Fruit fly (Drosophila melanogaster) whole organism, embryonic: ENCODE data around the gene Rsbp15.

Experiments
- Bdp1 ChIP-seq: fragments of 200-800 bp; sonication (Bioruptor generic); optimal IDR thresholded peaks from 3 replicates; lab custom pipeline; 2016; ENCODE audit warnings: missing biosample characterization, missing genetic modification characterization
- CG10147 ChIP-seq: fragments of 200-800 bp; sonication (Bioruptor generic); optimal IDR thresholded peaks from 2 replicates; lab custom pipeline; 2019; ENCODE audit warnings: missing biosample characterization, mild to moderate bottlenecking, missing genetic modification characterization, moderate library complexity
- CG11093 ChIP-seq: fragments of 200-800 bp; sonication (Bioruptor generic); IDR thresholded peaks from 3 replicates; pipeline ENCODE4 v1.3.6; 2022; ENCODE audit warnings: missing biosample characterization, missing genetic modification characterization
- CG11247 ChIP-seq: fragments of 200-800 bp; sonication (Bioruptor generic); IDR thresholded peaks from 2 replicates; pipeline ENCODE4 v1.3.6; 2022; ENCODE audit warnings: missing biosample characterization, missing genetic modification characterization
- CG11695 ChIP-seq: fragments of 200-800 bp; sonication (Bioruptor generic); IDR thresholded peaks from 3 replicates; pipeline ENCODE4 v1.3.6; 2022; ENCODE audit warnings: missing biosample characterization, missing genetic modification characterization
- CG12104 ChIP-seq: fragments of 200-800 bp; sonication (Bioruptor generic); optimal IDR thresholded peaks from 3 replicates; lab custom pipeline; 2016; ENCODE audit warnings: missing biosample characterization, missing genetic modification characterization
- CG14710 ChIP-seq: fragments of 200-800 bp; sonication (Bioruptor generic); optimal IDR thresholded peaks from 3 replicates; lab custom pipeline; 2019; ENCODE audit warnings: missing biosample characterization, mild to moderate bottlenecking, missing genetic modification characterization, moderate library complexity
- CG14965 ChIP-seq: fragments of 200-800 bp; sonication (Bioruptor generic); optimal IDR thresholded peaks from 2 replicates; lab custom pipeline; 2016; ENCODE audit warnings: missing biosample characterization, missing genetic modification characterization, borderline replicate concordance
- CG15696 ChIP-seq: fragments of 200-800 bp; sonication (Bioruptor generic); optimal IDR thresholded peaks from 2 replicates; lab custom pipeline; 2019; ENCODE audit warnings: missing biosample characterization, mild to moderate bottlenecking, missing genetic modification characterization, moderate library complexity
- CG17829 ChIP-seq: fragments of 200-800 bp; optimal IDR thresholded peaks from 2 replicates; lab custom pipeline; 2019; ENCODE audit warnings: missing biosample characterization, mild to moderate bottlenecking, missing genetic modification characterization, moderate library complexity
- CG18476 ChIP-seq: fragments of 200-800 bp; sonication (Bioruptor generic); optimal IDR thresholded peaks from 2 replicates; lab custom pipeline; 2016; ENCODE audit warnings: missing biosample characterization, mild to moderate bottlenecking, missing genetic modification characterization
- CG2116 ChIP-seq: fragments of 200-800 bp; sonication (Bioruptor generic); optimal IDR thresholded peaks from 3 replicates; lab custom pipeline; 2018; ENCODE audit warnings: missing biosample characterization, mild to moderate bottlenecking, missing genetic modification characterization
- CG2678 ChIP-seq: fragments of 200-800 bp; sonication (Bioruptor generic); optimal IDR thresholded peaks from 3 replicates; lab custom pipeline; 2019; ENCODE audit warnings: missing biosample characterization, mild to moderate bottlenecking, missing genetic modification characterization, moderate library complexity
- CG3407 ChIP-seq: fragments of 200-800 bp; sonication (Bioruptor generic); optimal IDR thresholded peaks from 2 replicates; lab custom pipeline; 2018; ENCODE audit warnings: missing biosample characterization, mild to moderate bottlenecking, missing genetic modification characterization
- CG3995 ChIP-seq: fragments of 200-800 bp; sonication (Bioruptor generic); optimal IDR thresholded peaks from 3 replicates; lab custom pipeline; 2016; ENCODE audit warnings: missing biosample characterization, missing genetic modification characterization
- CG43689 ChIP-seq: fragments of 200-800 bp; sonication (Bioruptor generic); IDR thresholded peaks from 2 replicates; pipeline ENCODE4 v1.3.6; 2022; ENCODE audit warnings: missing biosample characterization, missing genetic modification characterization
- CG4707 ChIP-seq: fragments of 200-800 bp; sonication (Bioruptor generic); optimal IDR thresholded peaks from 2 replicates; lab custom pipeline; 2018; ENCODE audit warnings: missing biosample characterization, mild to moderate bottlenecking, missing genetic modification characterization, moderate library complexity
- CG4820 ChIP-seq: fragments of 200-800 bp; sonication (Bioruptor generic); optimal IDR thresholded peaks from 3 replicates; lab custom pipeline; 2016; ENCODE audit warnings: missing biosample characterization, missing genetic modification characterization
- CG4854 ChIP-seq: fragments of 200-800 bp; sonication (Bioruptor generic); optimal IDR thresholded peaks from 2 replicates; lab custom pipeline; 2016; ENCODE audit warnings: missing biosample characterization, missing genetic modification characterization, inconsistent platforms
- CG6272 ChIP-seq: fragments of 200-800 bp; sonication (Bioruptor generic); IDR thresholded peaks from 2 replicates; pipeline ENCODE4 v1.3.6; 2022; ENCODE audit warnings: missing biosample characterization, missing genetic modification characterization
- Dbx ChIP-seq: fragments of 200-800 bp; sonication (Bioruptor generic); IDR thresholded peaks from 3 replicates; pipeline ENCODE4 v1.3.6; 2022; ENCODE audit warnings: missing biosample characterization, missing genetic modification characterization
- Dref ChIP-seq: fragments of 200-800 bp; sonication (Bioruptor generic); IDR thresholded peaks from 2 replicates; pipeline ENCODE4 v1.3.6; 2022; ENCODE audit warnings: missing biosample characterization, missing genetic modification characterization
- Hr39 ChIP-seq: fragments of >200 bp; optimal IDR thresholded peaks from 2 replicates; lab custom pipeline; 2017
- Myb ChIP-seq: fragments of 200-800 bp; sonication (Bioruptor generic); optimal IDR thresholded peaks from 2 replicates; lab custom pipeline; 2016; ENCODE audit warnings: missing biosample characterization, missing genetic modification characterization
- NC2α ChIP-seq: fragments of 200-800 bp; sonication (Bioruptor generic); optimal IDR thresholded peaks from 2 replicates; lab custom pipeline; 2016; ENCODE audit warnings: missing biosample characterization, missing genetic modification characterization
- Opbp ChIP-seq: fragments of 200-800 bp; sonication (Bioruptor generic); IDR thresholded peaks from 3 replicates; pipeline ENCODE4 v1.3.6; 2022; ENCODE audit warnings: missing biosample characterization, missing genetic modification characterization; ENCODE audit not compliant: partially characterized antibody
- Rfx ChIP-seq: fragments of 200-800 bp; sonication (Bioruptor generic); IDR thresholded peaks from 2 replicates; pipeline ENCODE4 v1.3.6; 2022; ENCODE audit warnings: missing biosample characterization, missing genetic modification characterization
- Sry-β ChIP-seq: fragments of 200-800 bp; sonication (Bioruptor generic); optimal IDR thresholded peaks from 2 replicates; lab custom pipeline; 2018; ENCODE audit warnings: missing biosample characterization, mild to moderate bottlenecking, missing genetic modification characterization, moderate library complexity
- Sry-δ ChIP-seq: fragments of 200-800 bp; sonication (Bioruptor generic); optimal IDR thresholded peaks from 2 replicates; lab custom pipeline; 2016; ENCODE audit warnings: missing biosample characterization, missing genetic modification characterization
- ac ChIP-seq: fragments of 200-800 bp; sonication (Bioruptor generic); optimal IDR thresholded peaks from 3 replicates; lab custom pipeline; 2017; ENCODE audit warnings: missing biosample characterization, mild to moderate bottlenecking, missing genetic modification characterization
- ash1 ChIP-seq: fragments of 200-800 bp; sonication (Bioruptor generic); optimal IDR thresholded peaks from 2 replicates; lab custom pipeline; 2018; ENCODE audit warnings: missing biosample characterization, mild to moderate bottlenecking, missing genetic modification characterization
- bab2 ChIP-seq: fragments of 200-800 bp; sonication (Bioruptor generic); optimal IDR thresholded peaks from 2 replicates; lab custom pipeline; 2016; ENCODE audit warnings: missing biosample characterization, missing genetic modification characterization
- bigmax ChIP-seq: fragments of 200-800 bp; sonication (Bioruptor generic); optimal IDR thresholded peaks from 2 replicates; lab custom pipeline; 2018; ENCODE audit warnings: missing biosample characterization, mild to moderate bottlenecking, missing genetic modification characterization
- ci ChIP-seq: fragments of 200-800 bp; sonication (Bioruptor generic); IDR thresholded peaks from 3 replicates; pipeline ENCODE4 v1.3.6; 2022; ENCODE audit warnings: missing biosample characterization, missing genetic modification characterization
- crc ChIP-seq: fragments of 200-800 bp; sonication (Bioruptor generic); optimal IDR thresholded peaks from 2 replicates; lab custom pipeline; 2016; ENCODE audit warnings: missing biosample characterization, missing genetic modification characterization
- dpn ChIP-seq, 2 experiments: fragments of 200-800 bp; sonication (Bioruptor generic); optimal IDR thresholded peaks; 3 replicates each; lab custom pipeline; 2016; ENCODE audit warnings: missing biosample characterization in 2 of 2, missing genetic modification characterization in 2 of 2
- ems ChIP-seq: fragments of 200-800 bp; sonication (Bioruptor generic); optimal IDR thresholded peaks from 3 replicates; lab custom pipeline; 2016; ENCODE audit warnings: missing biosample characterization, missing genetic modification characterization
- esg ChIP-seq: fragments of 200-800 bp; sonication (Bioruptor generic); conservative IDR thresholded peaks from 2 replicates; pipeline ENCODE4 v1.3.6; 2022; ENCODE audit warnings: missing biosample characterization, missing genetic modification characterization
- hbn ChIP-seq: fragments of 200-800 bp; sonication (Bioruptor generic); IDR thresholded peaks from 2 replicates; pipeline ENCODE4 v1.3.6; 2022; ENCODE audit warnings: missing biosample characterization, missing genetic modification characterization; ENCODE audit not compliant: partially characterized antibody
- hkb ChIP-seq, 2 experiments: fragments of 200-800 bp in 1 of 2; fragments of >200 bp in 1 of 2; sonication (Bioruptor generic) in 1 of 2; IDR thresholded peaks in 1 of 2; optimal IDR thresholded peaks in 1 of 2; 2 replicates each; pipeline versions ENCODE4 v1.3.6 to Lab custom; 2017 to 2022; ENCODE audit warnings: missing biosample characterization in 1 of 2, missing genetic modification characterization in 1 of 2
- insv ChIP-seq, 2 experiments: fragments of 200-800 bp; sonication (Bioruptor generic); optimal IDR thresholded peaks; 3 replicates each; lab custom pipeline; 2016 to 2018; ENCODE audit warnings: missing biosample characterization in 2 of 2, missing genetic modification characterization in 2 of 2
- jumu ChIP-seq: fragments of 200-800 bp; sonication (Bioruptor generic); optimal IDR thresholded peaks from 3 replicates; lab custom pipeline; 2016; ENCODE audit warnings: missing biosample characterization, missing genetic modification characterization
- kay ChIP-seq: fragments of 200-800 bp; sonication (Bioruptor generic); optimal IDR thresholded peaks from 2 replicates; lab custom pipeline; 2016; ENCODE audit warnings: missing biosample characterization, missing genetic modification characterization
- maf-S ChIP-seq: fragments of 200-800 bp; sonication (Bioruptor generic); optimal IDR thresholded peaks from 2 replicates; lab custom pipeline; 2016; ENCODE audit warnings: missing biosample characterization, missing genetic modification characterization
- pan ChIP-seq, 4 experiments: fragments of >200 bp in 3 of 4; fragments of 200-800 bp in 1 of 4; sonication (Bioruptor generic) in 1 of 4; optimal IDR thresholded peaks in 3 of 4; IDR thresholded peaks in 1 of 4; 2 replicates each; pipeline versions ENCODE4 v1.3.6 to Lab custom; 2017 to 2022; ENCODE audit warnings: missing biosample characterization in 2 of 4, missing genetic modification characterization in 2 of 4, mixed read lengths in 1 of 4
- phol ChIP-seq: fragments of 200-800 bp; sonication (Bioruptor generic); optimal IDR thresholded peaks from 3 replicates; lab custom pipeline; 2018; ENCODE audit warnings: missing biosample characterization, mild to moderate bottlenecking, missing genetic modification characterization, moderate library complexity
- pum ChIP-seq: fragments of 200-800 bp; sonication (Bioruptor generic); optimal IDR thresholded peaks from 2 replicates; lab custom pipeline; 2016; ENCODE audit warnings: missing biosample characterization, missing genetic modification characterization
- ro ChIP-seq: fragments of 200-800 bp; sonication (Bioruptor generic); IDR thresholded peaks from 2 replicates; pipeline ENCODE4 v1.3.6; 2022; ENCODE audit warnings: missing biosample characterization, missing genetic modification characterization
- run ChIP-seq: fragments of 200-800 bp; sonication (Bioruptor generic); optimal IDR thresholded peaks from 3 replicates; lab custom pipeline; 2018; ENCODE audit warnings: missing biosample characterization, mild to moderate bottlenecking, missing genetic modification characterization
- trh ChIP-seq: fragments of 200-800 bp; sonication (Bioruptor generic); optimal IDR thresholded peaks from 2 replicates; lab custom pipeline; 2016; ENCODE audit warnings: missing biosample characterization, missing genetic modification characterization
- vnd ChIP-seq: fragments of 200-800 bp; sonication (Bioruptor generic); IDR thresholded peaks from 3 replicates; pipeline ENCODE4 v1.3.6; 2022; ENCODE audit warnings: missing biosample characterization, missing genetic modification characterization; ENCODE audit not compliant: partially characterized antibody
- wdn ChIP-seq: fragments of 200-800 bp; sonication (Bioruptor generic); IDR thresholded peaks from 2 replicates; pipeline ENCODE4 v1.3.6; 2022; ENCODE audit warnings: missing biosample characterization, missing genetic modification characterization

The Rsbp15 gene

dm6 chr3R:12219497-12219896 is 2.7 kb upstream of the Rsbp15 start, which contains the start of gene Cog1:
Gene Cog1 (minus strand): TSS chr3R:12219686.
- TF ChIP-seq dpn (GFP tag; optimal IDR thresholded peaks at IDR 0.05; lab: Kevin White, UChicago) (no peak), phol (tag; lab: Kevin White, UChicago) (no peak), ems (no peak), NC2α (GFP tag; lab: Kevin White, UChicago) (no peak), ro (GFP tag; lab: Robert Waterston, UW) (no peak), insv (GFP tag; optimal IDR thresholded peaks at IDR 0.05; lab: Kevin White, UChicago) (no peak), esg (no peak), pan (optimal IDR thresholded peaks at IDR 0.05; lab: Kevin White, UChicago) (no peak), pan (GFP tag; optimal IDR thresholded peaks at IDR 0.05 in 1 of 2, IDR thresholded peaks at IDR 0.05 in 1 of 2) (no peak), vnd (GFP tag; lab: Robert Waterston, UW) (peak; percentile 53), CG2116 (GFP tag; lab: Kevin White, UChicago) (peak; percentile 83), CG6272 (GFP tag; lab: Robert Waterston, UW) (no peak), CG4707 (GFP tag; lab: Kevin White, UChicago) (no peak), Bdp1 (GFP tag; lab: Kevin White, UChicago) (no peak), Dbx (GFP tag; lab: Robert Waterston, UW) (no peak), CG17829 (tag; lab: Kevin White, UChicago) (no peak), Sry-δ (GFP tag; lab: Kevin White, UChicago) (peak; percentile 45), Hr39 (no peak), run (no peak), CG3407 (GFP tag; lab: Kevin White, UChicago) (no peak), Opbp (GFP tag; lab: Robert Waterston, UW) (peak; percentile 73; the same call in 2 of the 3 replicates), ash1 (no peak), CG11093 (GFP tag; lab: Robert Waterston, UW) (no peak), CG2678 (tag; lab: Kevin White, UChicago) (no peak), wdn (GFP tag; lab: Robert Waterston, UW) (no peak), maf-S (no peak), pum (GFP tag; lab: Kevin White, UChicago) (no peak), Rfx (no peak), Myb (peak; percentile 72), ac (GFP tag; lab: Kevin White, UChicago) (no peak), crc (no peak), jumu (no peak), bigmax (GFP tag; lab: Kevin White, UChicago) (no peak), CG15696 (tag; lab: Kevin White, UChicago) (no peak), Dref (GFP tag; lab: Robert Waterston, UW) (peak; percentile 74), CG14710 (tag; lab: Kevin White, UChicago) (no peak), CG14965 (no peak), CG11695 (no peak), CG4854 (GFP tag; lab: Kevin White, UChicago) (no peak), CG18476 (no peak), CG11247 (GFP tag; lab: Robert Waterston, UW) (no peak), CG3995 (GFP tag; lab: Kevin White, UChicago) (no peak), CG4820 (GFP tag; lab: Kevin White, UChicago) (no peak), ci (no peak), kay (GFP tag; lab: Kevin White, UChicago) (no peak), Sry-β (GFP tag; lab: Kevin White, UChicago) (no peak), hkb (optimal IDR thresholded peaks at IDR 0.05; lab: Kevin White, UChicago) (no peak), hkb (GFP tag; IDR thresholded peaks at IDR 0.05; lab: Robert Waterston, UW) (no peak), CG10147 (no peak), trh (no peak), CG43689 (GFP tag; lab: Robert Waterston, UW) (no peak), CG12104 (GFP tag; lab: Kevin White, UChicago) (no peak), bab2 (GFP tag; lab: Kevin White, UChicago) (no peak), hbn (GFP tag; lab: Robert Waterston, UW) (peak; percentile 76)
